Fruit fly (Drosophila melanogaster) whole organism, prepupa: ENCODE data around the gene CG11583.

ENCODE experiments used
- CG11902 ChIP-seq: fragments of 200-800 bp; sonication (Bioruptor generic); optimal IDR thresholded peaks from 3 replicates; lab custom pipeline; 2016; ENCODE audit warnings: missing biosample characterization, missing genetic modification characterization
- CG16779 ChIP-seq: fragments of 200-800 bp; sonication (Bioruptor generic); optimal IDR thresholded peaks from 3 replicates; lab custom pipeline; 2017; ENCODE audit warnings: missing biosample characterization, mild to moderate bottlenecking, missing genetic modification characterization
- CG6792 ChIP-seq: fragments of 200-800 bp; sonication (Bioruptor generic); optimal IDR thresholded peaks from 3 replicates; lab custom pipeline; 2016; ENCODE audit warnings: missing biosample characterization, missing genetic modification characterization
- CG6808 ChIP-seq: fragments of 200-800 bp; sonication (Bioruptor generic); optimal IDR thresholded peaks from 3 replicates; lab custom pipeline; 2017; ENCODE audit warnings: missing biosample characterization, missing genetic modification characterization, mild to moderate bottlenecking, moderate library complexity, missing genetic modification reagents
- CG6854 ChIP-seq: fragments of 200-800 bp; sonication (Bioruptor generic); optimal IDR thresholded peaks from 2 replicates; lab custom pipeline; 2017; ENCODE audit warnings: missing biosample characterization, mild to moderate bottlenecking, missing genetic modification characterization
- Gug ChIP-seq: fragments of 200-800 bp; sonication (Bioruptor generic); IDR thresholded peaks from 2 replicates; pipeline ENCODE4 v1.3.6; 2022; ENCODE audit warnings: missing biosample characterization, missing genetic modification characterization
- Hr39 ChIP-seq: fragments of 200-800 bp; sonication (Bioruptor generic); optimal IDR thresholded peaks from 2 replicates; lab custom pipeline; 2016; ENCODE audit warnings: missing biosample characterization, missing genetic modification characterization
- Sox102F ChIP-seq: fragments of 200-800 bp; sonication (Bioruptor generic); optimal IDR thresholded peaks from 2 replicates; lab custom pipeline; 2016; ENCODE audit warnings: missing biosample characterization, mild to moderate bottlenecking, missing genetic modification characterization
- Sox14 ChIP-seq: fragments of 200-800 bp; sonication (Bioruptor generic); optimal IDR thresholded peaks from 3 replicates; lab custom pipeline; 2016; ENCODE audit warnings: missing biosample characterization, missing genetic modification characterization
- dsx ChIP-seq: fragments of 200-800 bp; optimal IDR thresholded peaks from 3 replicates; lab custom pipeline; 2019; ENCODE audit warnings: missing biosample characterization, mild to moderate bottlenecking, missing genetic modification characterization, moderate library complexity; ENCODE audit not compliant: poor library complexity, severe bottlenecking
- fkh ChIP-seq: fragments of 200-800 bp; sonication (Bioruptor generic); optimal IDR thresholded peaks from 3 replicates; lab custom pipeline; 2017; ENCODE audit warnings: missing biosample characterization, mild to moderate bottlenecking, missing genetic modification characterization, moderate library complexity
- salr ChIP-seq, 2 experiments: fragments of 200-800 bp; sonication (Bioruptor generic); optimal IDR thresholded peaks; 3 replicates each; lab custom pipeline; 2016 to 2018; ENCODE audit warnings: missing biosample characterization in 2 of 2, missing genetic modification characterization in 2 of 2, mild to moderate bottlenecking in 1 of 2
- ss ChIP-seq, 2 experiments: fragments of 200-800 bp; sonication (Bioruptor generic); optimal IDR thresholded peaks; 2 replicates in 1 of 2; 3 replicates in 1 of 2; lab custom pipeline; 2017 to 2018; ENCODE audit warnings: mild to moderate bottlenecking in 2 of 2, missing biosample characterization in 2 of 2, missing genetic modification characterization in 2 of 2, moderate library complexity in 1 of 2

- peak; percentile 66 for TF ChIP-seq CG6808 (GFP tag; lab: Kevin White, UChicago)
- peak; percentile 89 for TF ChIP-seq Hr39 (GFP tag; lab: Kevin White, UChicago)
- TF ChIP-seq Sox14 (GFP tag; lab: Kevin White, UChicago), result peak; percentile 86
- peak; percentile 58; the same call in 1 of the 2 replicates for TF ChIP-seq Gug (GFP tag; lab: Robert Waterston, UW)
- peak; percentile 68 for TF ChIP-seq CG11902 (GFP tag; lab: Kevin White, UChicago)
- TF ChIP-seq CG6792, result peak; percentile 72
- no peak for TF ChIP-seq Sox102F
- TF ChIP-seq ss (GFP tag; optimal IDR thresholded peaks at IDR 0.05; lab: Kevin White, UChicago), result peak; percentile 49 to 75
- TF ChIP-seq CG6854 (GFP tag; lab: Kevin White, UChicago), result peak; percentile 1
- peak; percentile 86 for TF ChIP-seq dsx (GFP tag; lab: Kevin White, UChicago)
- TF ChIP-seq CG16779 (tag; lab: Kevin White, UChicago), result no peak
- peak; percentile 69 for TF ChIP-seq fkh (GFP tag; lab: Kevin White, UChicago)
- peak; percentile 41 to 47 for TF ChIP-seq salr (GFP tag; optimal IDR thresholded peaks at IDR 0.05; lab: Kevin White, UChicago)
These were observed 23.5 kb downstream of the CG11583 start, which contains the start of the genes CG15011 and CG1309 for dm6 chr3L:4259102-4259558.
